Worm (Caenorhabditis elegans): ENCODE data around the gene cyp-13A5.

DNA sequence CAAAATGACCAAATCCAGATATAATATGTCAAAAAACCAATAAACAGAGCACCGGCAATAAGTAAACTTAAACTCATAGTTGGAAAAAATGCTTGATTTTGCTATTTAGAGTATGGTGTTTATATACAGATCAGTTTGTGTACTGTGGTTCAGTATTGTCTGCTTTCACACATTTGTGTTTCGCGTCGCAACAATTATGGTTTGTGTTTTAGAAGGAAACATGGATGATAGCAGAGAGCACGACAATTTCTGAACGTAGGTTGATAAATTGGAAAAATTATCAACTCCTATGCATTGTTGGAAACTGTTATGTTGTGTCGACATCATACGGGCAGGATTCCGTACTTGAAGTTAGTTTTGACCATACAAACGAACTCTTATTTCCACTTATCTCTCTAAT, 2.5 kb downstream of the cyp-13A5 start, which contains the start of gene cyp-13A4:
- no peak for TF ChIP-seq attf-4 (tag; optimal IDR thresholded peaks at IDR 0.05)
- TF ChIP-seq ceh-82 (tag; optimal IDR thresholded peaks at IDR 0.05): no peak
- no peak for TF ChIP-seq ztf-11 (tag; optimal IDR thresholded peaks at IDR 0.05)
- TF ChIP-seq lsy-2 (tag; optimal IDR thresholded peaks at IDR 0.05): no peak
- no peak for TF ChIP-seq nhr-6 (tag; optimal IDR thresholded peaks at IDR 0.05)

All from whole organism, L4 larva.